Worm (Caenorhabditis elegans) whole organism, L1 larva: ENCODE results near the gene C11H1.9.

ENCODE experiments used
- Y116A8C.19 ChIP-seq: sonication (generic microtip); optimal IDR thresholded peaks from 2 replicates; lab custom pipeline; 2016; ENCODE audit warnings: missing compliant biosample characterization, missing genetic modification characterization, borderline replicate concordance
- ama-1 ChIP-seq: fragments of 150-350 bp; optimal IDR thresholded peaks from 2 replicates; lab custom pipeline; 2014
- blmp-1 ChIP-seq: fragments of 150-350 bp; optimal IDR thresholded peaks from 2 replicates; lab custom pipeline; 2014; ENCODE audit warnings: missing biosample characterization, missing genetic modification characterization
- ceh-90 ChIP-seq: sonication (generic microtip); optimal IDR thresholded peaks from 2 replicates; lab custom pipeline; 2016; ENCODE audit warnings: missing genetic modification characterization, missing compliant biosample characterization
- dpl-1 ChIP-seq, 3 experiments: fragments of 150-350 bp in 2 of 3; sonication (generic microtip) in 1 of 3; optimal IDR thresholded peaks; 2 replicates each; lab custom pipeline; 2014 to 2017; ENCODE audit warnings: missing biosample characterization in 3 of 3, missing genetic modification characterization in 3 of 3, missing genetic modification reagents in 3 of 3
- elt-3 ChIP-seq, 6 experiments: fragments of 150-350 bp in 1 of 6; sonication (generic microtip); optimal IDR thresholded peaks; 2 replicates each; lab custom pipeline; 2017 to 2018; ENCODE audit warnings: missing biosample characterization in 6 of 6, missing genetic modification characterization in 6 of 6, inconsistent platforms in 1 of 6
- lin-39 ChIP-seq: fragments of 150-350 bp; optimal IDR thresholded peaks from 2 replicates; lab custom pipeline; 2014; ENCODE audit warnings: missing biosample characterization, missing genetic modification reagents, missing genetic modification characterization
- mef-2 ChIP-seq: fragments of 150-350 bp; optimal IDR thresholded peaks from 2 replicates; lab custom pipeline; 2014; ENCODE audit warnings: missing biosample characterization, missing genetic modification characterization
- nhr-71 ChIP-seq: sonication (generic microtip); optimal IDR thresholded peaks from 2 replicates; lab custom pipeline; 2016; ENCODE audit warnings: mild to moderate bottlenecking, missing genetic modification characterization, moderate library complexity, missing compliant biosample characterization
- nhr-84 ChIP-seq: sonication (generic microtip); optimal IDR thresholded peaks from 2 replicates; lab custom pipeline; 2017; ENCODE audit warnings: missing biosample characterization, missing genetic modification characterization
- nhr-90 ChIP-seq: sonication (generic microtip); optimal IDR thresholded peaks from 2 replicates; lab custom pipeline; 2016; ENCODE audit warnings: mild to moderate bottlenecking, missing genetic modification characterization, missing compliant biosample characterization; ENCODE audit not compliant: poor library complexity
- sup-37 ChIP-seq: fragments of 200-800 bp; sonication (Bioruptor generic); optimal IDR thresholded peaks from 2 replicates; lab custom pipeline; 2018; ENCODE audit warnings: mild to moderate bottlenecking, missing genetic modification characterization, missing compliant biosample characterization
- swsn-7 ChIP-seq: sonication (generic microtip); optimal IDR thresholded peaks from 2 replicates; lab custom pipeline; 2016; ENCODE audit warnings: missing genetic modification characterization, missing compliant biosample characterization

DNA sequence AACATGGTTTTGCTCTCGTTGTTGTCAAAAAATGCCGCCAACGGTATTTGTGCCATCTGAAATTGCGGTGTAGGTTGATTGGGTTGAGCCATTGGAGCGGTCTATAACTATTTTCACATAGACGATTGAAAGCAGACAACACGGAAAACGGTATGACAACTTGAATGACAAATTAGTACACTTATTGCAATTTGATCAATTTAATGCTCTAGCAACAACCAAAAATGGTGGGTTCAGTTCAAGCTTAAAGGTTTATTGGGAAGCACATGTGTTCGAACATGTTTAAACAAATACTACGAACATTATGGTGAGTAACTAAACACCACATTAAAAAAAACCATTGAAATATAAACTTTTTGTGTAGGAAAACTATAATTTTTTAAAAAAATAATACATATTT, 20.2 kb upstream of the C11H1.9 start, which contains the start of gene sel-7:
- TF ChIP-seq nhr-84 (tag; lab: Kevin White, UChicago) (no peak), nhr-90 (no peak), nhr-71 (no peak), elt-3 (tag; optimal IDR thresholded peaks at IDR 0.05; lab: Kevin White, UChicago) (no peak), mef-2 (tag; lab: Kevin White, UChicago) (no peak), dpl-1 (GFP tag; optimal IDR thresholded peaks at IDR 0.05; lab: Kevin White, UChicago) (no peak), lin-39 (tag; lab: Kevin White, UChicago) (no peak), Y116A8C.19 (no peak), sup-37 (GFP tag; lab: Kevin White, UChicago) (no peak), ama-1 (lab: Kevin White, UChicago) (no peak), ceh-90 (tag; lab: Kevin White, UChicago) (no peak), blmp-1 (tag; lab: Kevin White, UChicago) (no peak), swsn-7 (tag; lab: Kevin White, UChicago) (no peak)
